Fruit fly (Drosophila melanogaster) whole organism, prepupa: Measurements from ENCODE around the gene CG7988.

Source experiments
- CG11294 ChIP-seq: fragments of 200-800 bp; sonication (Bioruptor generic); IDR thresholded peaks from 2 replicates; pipeline ENCODE4 v1.3.6; 2022; ENCODE audit warnings: missing biosample characterization, missing genetic modification characterization
- CG16779 ChIP-seq: fragments of 200-800 bp; sonication (Bioruptor generic); optimal IDR thresholded peaks from 3 replicates; lab custom pipeline; 2017; ENCODE audit warnings: missing biosample characterization, mild to moderate bottlenecking, missing genetic modification characterization
- CG32006 ChIP-seq: fragments of 200-800 bp; sonication (Bioruptor generic); optimal IDR thresholded peaks from 3 replicates; lab custom pipeline; 2017; ENCODE audit warnings: missing biosample characterization, mild to moderate bottlenecking, missing genetic modification characterization
- CG6854 ChIP-seq: fragments of 200-800 bp; sonication (Bioruptor generic); optimal IDR thresholded peaks from 2 replicates; lab custom pipeline; 2017; ENCODE audit warnings: missing biosample characterization, mild to moderate bottlenecking, missing genetic modification characterization
- CG7368 ChIP-seq: fragments of 200-800 bp; sonication (Bioruptor generic); optimal IDR thresholded peaks from 3 replicates; lab custom pipeline; 2016; ENCODE audit warnings: missing biosample characterization, missing genetic modification characterization
- Ets96B ChIP-seq: fragments of 200-800 bp; optimal IDR thresholded peaks from 2 replicates; lab custom pipeline; 2019; ENCODE audit warnings: missing biosample characterization, mild to moderate bottlenecking, missing genetic modification characterization, moderate library complexity
- Hr39 ChIP-seq: fragments of 200-800 bp; sonication (Bioruptor generic); optimal IDR thresholded peaks from 2 replicates; lab custom pipeline; 2016; ENCODE audit warnings: missing biosample characterization, missing genetic modification characterization
- Lpt ChIP-seq: fragments of 200-800 bp; sonication (Bioruptor generic); optimal IDR thresholded peaks from 3 replicates; lab custom pipeline; 2016; ENCODE audit warnings: missing biosample characterization, missing genetic modification characterization
- OdsH ChIP-seq: fragments of 200-800 bp; sonication (Bioruptor generic); optimal IDR thresholded peaks from 3 replicates; lab custom pipeline; 2016; ENCODE audit warnings: missing biosample characterization, missing genetic modification characterization
- Smox ChIP-seq: fragments of 200-800 bp; sonication (Bioruptor generic); optimal IDR thresholded peaks from 3 replicates; lab custom pipeline; 2016; ENCODE audit warnings: missing biosample characterization, missing genetic modification characterization
- fd85E ChIP-seq: fragments of 200-800 bp; sonication (Bioruptor generic); optimal IDR thresholded peaks from 3 replicates; lab custom pipeline; 2016; ENCODE audit warnings: missing biosample characterization, missing genetic modification characterization
- fkh ChIP-seq: fragments of 200-800 bp; sonication (Bioruptor generic); optimal IDR thresholded peaks from 3 replicates; lab custom pipeline; 2017; ENCODE audit warnings: missing biosample characterization, mild to moderate bottlenecking, missing genetic modification characterization, moderate library complexity
- topi ChIP-seq: fragments of 200-800 bp; sonication (Bioruptor generic); optimal IDR thresholded peaks from 3 replicates; lab custom pipeline; 2016; ENCODE audit warnings: missing biosample characterization, missing genetic modification characterization

- TF ChIP-seq OdsH (GFP tag; lab: Kevin White, UChicago) (no peak), Smox (GFP tag; lab: Kevin White, UChicago) (no peak), CG16779 (tag; lab: Kevin White, UChicago) (no peak), Lpt (GFP tag; lab: Kevin White, UChicago) (no peak), CG7368 (GFP tag; lab: Kevin White, UChicago) (no peak), CG11294 (GFP tag; lab: Robert Waterston, UW) (no peak), CG32006 (GFP tag; lab: Kevin White, UChicago) (no peak), fd85E (GFP tag; lab: Kevin White, UChicago) (no peak), topi (GFP tag; lab: Kevin White, UChicago) (no peak), fkh (GFP tag; lab: Kevin White, UChicago) (no peak), Ets96B (tag; lab: Kevin White, UChicago) (no peak), Hr39 (GFP tag; lab: Kevin White, UChicago) (no peak), CG6854 (GFP tag; lab: Kevin White, UChicago) (no peak)
These were observed 7.1 kb downstream of the CG7988 start for dm6 chr3R:18227385-18227784.
